Fruit fly (Drosophila melanogaster): Measurements from ENCODE around the gene Rbcn-3B.

Rbcn-3B gene

DNA sequence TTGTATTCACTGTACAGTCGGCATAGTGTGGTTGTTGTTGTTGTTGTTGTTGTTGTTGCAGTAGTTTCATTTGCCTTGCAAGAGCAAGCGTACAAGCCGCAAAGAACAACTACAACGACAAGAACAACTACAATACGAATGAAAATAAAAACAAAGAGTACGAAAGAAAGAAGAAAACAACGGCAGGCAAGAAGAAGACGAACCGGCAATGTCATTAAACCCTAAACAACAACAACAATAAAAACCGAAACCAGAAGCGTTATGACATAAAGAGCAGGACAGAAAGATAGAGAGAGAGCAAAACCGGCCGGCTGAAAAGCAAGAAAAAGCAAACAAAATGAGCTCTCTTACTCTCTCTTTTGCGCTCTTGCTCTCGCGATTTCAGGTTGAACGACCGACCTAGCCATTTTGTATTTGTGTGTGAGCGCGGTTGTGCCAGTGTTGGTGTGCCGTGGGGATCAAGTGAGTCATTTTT, 39.2 kb downstream of the Rbcn-3B start (continued):
- peak; percentile 9 for TF ChIP-seq dsx (GFP tag; optimal IDR thresholded peaks at IDR 0.05; ENCODE audit: poor library complexity, severe bottlenecking)
- no peak for TF ChIP-seq CG10631 (GFP tag; optimal IDR thresholded peaks at IDR 0.05)
- TF ChIP-seq CG7368 (GFP tag; optimal IDR thresholded peaks at IDR 0.05): no peak
- TF ChIP-seq CG8119 (GFP tag; IDR thresholded peaks at IDR 0.05): no peak
- TF ChIP-seq fkh (GFP tag; optimal IDR thresholded peaks at IDR 0.05): no peak
- TF ChIP-seq pdm3 (GFP tag; optimal IDR thresholded peaks at IDR 0.05): no peak
- TF ChIP-seq CG32006 (GFP tag; optimal IDR thresholded peaks at IDR 0.05): no peak
- TF ChIP-seq esn (GFP tag; optimal IDR thresholded peaks at IDR 0.05): no peak
- TF ChIP-seq CG6163 (GFP tag; IDR thresholded peaks at IDR 0.05): no peak; the same call in 1 of the 3 replicates
- TF ChIP-seq achi (GFP tag; optimal IDR thresholded peaks at IDR 0.05): no peak
- no peak for TF ChIP-seq dac (GFP tag; optimal IDR thresholded peaks at IDR 0.05)
- no peak for TF ChIP-seq Eip93F (GFP tag; optimal IDR thresholded peaks at IDR 0.05)
- TF ChIP-seq salr (GFP tag; optimal IDR thresholded peaks at IDR 0.05): peak in 1 of 2 experiments; percentile 31
- peak; percentile 0 for TF ChIP-seq CG6792 (GFP tag; optimal IDR thresholded peaks at IDR 0.05)
- no peak for TF ChIP-seq CG8319 (GFP tag; optimal IDR thresholded peaks at IDR 0.05)
- no peak for TF ChIP-seq Hr39 (GFP tag; optimal IDR thresholded peaks at IDR 0.05)
- no peak for TF ChIP-seq Hr4 (GFP tag; optimal IDR thresholded peaks at IDR 0.05)
- TF ChIP-seq Sox14 (GFP tag; optimal IDR thresholded peaks at IDR 0.05): no peak
- TF ChIP-seq Smox (GFP tag; optimal IDR thresholded peaks at IDR 0.05): no peak
- TF ChIP-seq Sox102F (GFP tag; optimal IDR thresholded peaks at IDR 0.05): no peak
- TF ChIP-seq CG15336 (GFP tag; IDR thresholded peaks at IDR 0.05): no peak
- TF ChIP-seq Lpt (GFP tag; optimal IDR thresholded peaks at IDR 0.05): no peak
- TF ChIP-seq Ets21C (GFP tag; optimal IDR thresholded peaks at IDR 0.05): no peak
- TF ChIP-seq CG1621 (tag; optimal IDR thresholded peaks at IDR 0.05): no peak
- TF ChIP-seq CG4318 (GFP tag; optimal IDR thresholded peaks at IDR 0.05): no peak
- TF ChIP-seq svp (GFP tag): peak; percentile 59

DNA sequence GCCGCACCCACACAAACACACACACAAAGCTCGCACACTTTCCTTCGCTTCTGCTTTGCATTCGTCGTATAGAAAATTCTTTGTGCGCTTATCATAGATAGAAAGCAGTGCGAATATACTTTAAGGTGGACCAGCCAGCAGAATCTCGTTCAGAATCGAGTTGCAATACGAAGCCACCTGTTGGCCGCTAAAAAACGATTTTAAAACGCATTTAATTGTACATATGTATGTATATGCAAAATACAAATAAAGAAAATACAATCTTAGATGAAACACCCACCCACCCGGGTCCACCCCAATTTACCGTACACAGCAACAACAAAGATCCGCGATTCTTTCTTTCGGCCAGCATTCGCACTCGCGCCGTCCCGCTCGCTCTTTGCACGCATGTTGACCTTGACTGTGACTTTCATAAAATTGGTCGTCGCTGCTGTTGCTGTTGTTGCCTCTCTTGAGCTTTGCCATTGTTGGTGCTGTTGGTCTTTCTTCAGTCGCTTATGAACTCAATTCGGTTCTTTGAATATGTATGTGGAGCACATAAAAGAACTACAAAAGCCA, 39.9 kb downstream of the Rbcn-3B start:
- TF ChIP-seq CG6808 (GFP tag; optimal IDR thresholded peaks at IDR 0.05) (peak; percentile 85), CG10631 (GFP tag; optimal IDR thresholded peaks at IDR 0.05) (peak; percentile 89), CG15336 (GFP tag; IDR thresholded peaks at IDR 0.05) (peak; percentile 97), Ets21C (GFP tag; optimal IDR thresholded peaks at IDR 0.05) (peak; percentile 79), Eip75B (GFP tag; optimal IDR thresholded peaks at IDR 0.05) (peak; percentile 87), CG11902 (GFP tag; optimal IDR thresholded peaks at IDR 0.05) (peak; percentile 72), Sox102F (GFP tag; optimal IDR thresholded peaks at IDR 0.05) (peak; percentile 87), CG6792 (GFP tag; optimal IDR thresholded peaks at IDR 0.05) (peak; percentile 89), vri (GFP tag; optimal IDR thresholded peaks at IDR 0.05) (no peak), fd59A (GFP tag; optimal IDR thresholded peaks at IDR 0.05) (peak; percentile 77), eg (GFP tag; IDR thresholded peaks at IDR 0.05) (peak; percentile 96), achi (GFP tag; optimal IDR thresholded peaks at IDR 0.05) (peak; percentile 93), CG7368 (GFP tag; optimal IDR thresholded peaks at IDR 0.05) (peak; percentile 76), Met (GFP tag; optimal IDR thresholded peaks at IDR 0.05) (peak; percentile 91), pdm3 (GFP tag; optimal IDR thresholded peaks at IDR 0.05) (peak; percentile 90), spab (GFP tag; optimal IDR thresholded peaks at IDR 0.05) (peak; percentile 82), fd85E (GFP tag; optimal IDR thresholded peaks at IDR 0.05) (peak; percentile 57), fkh (GFP tag; optimal IDR thresholded peaks at IDR 0.05) (no peak), CG11294 (GFP tag; IDR thresholded peaks at IDR 0.05) (peak; percentile 88), CG34406 (GFP tag; optimal IDR thresholded peaks at IDR 0.05) (peak; percentile 92), CG8632 (GFP tag; optimal IDR thresholded peaks at IDR 0.05) (peak; percentile 91), CG8119 (GFP tag; IDR thresholded peaks at IDR 0.05) (peak; percentile 95), Eip93F (GFP tag; optimal IDR thresholded peaks at IDR 0.05) (peak; percentile 90), Lpt (GFP tag; optimal IDR thresholded peaks at IDR 0.05) (peak; percentile 85), svp (GFP tag) (peak; percentile 88), Eip78C (GFP tag) (peak; percentile 94), Sox14 (GFP tag; optimal IDR thresholded peaks at IDR 0.05) (peak; percentile 94), CG3032 (tag; optimal IDR thresholded peaks at IDR 0.05) (peak; percentile 79), CG8319 (GFP tag; optimal IDR thresholded peaks at IDR 0.05) (peak; percentile 78), CG6163 (GFP tag; IDR thresholded peaks at IDR 0.05) (peak; percentile 97), CG6276 (GFP tag; optimal IDR thresholded peaks at IDR 0.05) (peak; percentile 93), net (GFP tag; optimal IDR thresholded peaks at IDR 0.05) (peak; percentile 92), lz (GFP tag; optimal IDR thresholded peaks at IDR 0.05) (peak; percentile 90), Hr4 (GFP tag; optimal IDR thresholded peaks at IDR 0.05) (peak; percentile 87), CG31627 (GFP tag; optimal IDR thresholded peaks at IDR 0.05) (peak; percentile 89), CG32006 (GFP tag; optimal IDR thresholded peaks at IDR 0.05) (peak; percentile 92), CG16779 (tag; optimal IDR thresholded peaks at IDR 0.05) (peak; percentile 85), acj6 (GFP tag; optimal IDR thresholded peaks at IDR 0.05) (peak; percentile 90), topi (GFP tag; optimal IDR thresholded peaks at IDR 0.05) (peak; percentile 93)
